Fruit fly (Drosophila melanogaster): ENCODE data around the gene CG13454.

dm6 chr3L:15495449-15495848 lies 21.4 kb downstream of the CG13454 start, which contains the start of gene CG12355:
- TF ChIP-seq psq (optimal IDR thresholded peaks at IDR 0.05) (no peak), CG8478 (optimal IDR thresholded peaks at IDR 0.05) (no peak), usp (GFP tag; optimal IDR thresholded peaks at IDR 0.05) (no peak)

Measured in whole organism.